Fruit fly (Drosophila melanogaster): Measurements from ENCODE around the gene mRpS22.

- TF ChIP-seq CG8632 (GFP tag; optimal IDR thresholded peaks at IDR 0.05) = no peak
- no peak for TF ChIP-seq fkh (GFP tag; optimal IDR thresholded peaks at IDR 0.05)
- no peak for TF ChIP-seq CG31627 (GFP tag; optimal IDR thresholded peaks at IDR 0.05)
- TF ChIP-seq dac (GFP tag; optimal IDR thresholded peaks at IDR 0.05) = no peak
- TF ChIP-seq Gug (GFP tag; IDR thresholded peaks at IDR 0.05) = peak; percentile 35; the same call in 1 of the 2 replicates
- no peak for TF ChIP-seq net (GFP tag; optimal IDR thresholded peaks at IDR 0.05)
- TF ChIP-seq Hr38 (GFP tag; optimal IDR thresholded peaks at IDR 0.05) = no peak
- no peak for TF ChIP-seq cyc (GFP tag; optimal IDR thresholded peaks at IDR 0.05)
- TF ChIP-seq CG8119 (GFP tag; IDR thresholded peaks at IDR 0.05) = peak; percentile 38; the same call in 2 of the 3 replicates
- TF ChIP-seq Blimp-1 (GFP tag; optimal IDR thresholded peaks at IDR 0.05) = no peak
- TF ChIP-seq CG6854 (GFP tag; optimal IDR thresholded peaks at IDR 0.05) = no peak
- TF ChIP-seq acj6 (GFP tag; optimal IDR thresholded peaks at IDR 0.05) = no peak
- no peak for TF ChIP-seq CG3032 (tag; optimal IDR thresholded peaks at IDR 0.05)
- no peak for TF ChIP-seq CG6276 (GFP tag; optimal IDR thresholded peaks at IDR 0.05)
These were observed 37.8 kb downstream of the mRpS22 start, which contains the start of gene Nep7 for dm6 chr3R:27954533-27954932.

Data from whole organism, prepupa.